Worm (Caenorhabditis elegans): ENCODE results near the gene C09B9.2.

DNA sequence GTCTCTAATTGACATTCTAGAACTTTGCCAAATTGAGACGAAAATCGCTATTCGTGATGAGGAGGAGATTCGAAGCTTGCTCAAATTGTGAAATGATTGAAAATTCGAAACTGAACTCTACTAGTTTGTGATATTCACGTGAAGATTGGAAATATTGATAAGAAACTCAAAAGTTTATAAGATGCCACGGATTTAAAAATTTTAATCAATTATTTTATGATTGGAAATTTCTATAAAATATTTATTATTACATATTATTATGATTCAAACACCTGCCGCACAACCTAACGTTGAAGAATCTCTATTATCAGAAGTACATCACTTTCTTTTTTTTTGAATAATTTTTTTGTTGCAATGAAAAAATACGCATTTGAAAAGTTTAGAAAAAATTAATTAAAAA is 40.6 kb upstream of the C09B9.2 start, which contains the start of gene E03H12.7:
- no peak for TF ChIP-seq W03F9.2 (tag; optimal IDR thresholded peaks at IDR 0.05)
- no peak for TF ChIP-seq dao-5 (tag; optimal IDR thresholded peaks at IDR 0.05)
- no peak for TF ChIP-seq him-1 (tag; optimal IDR thresholded peaks at IDR 0.05)

All from whole organism, L4/young adult.